Worm (Caenorhabditis elegans) whole organism, young adult: ENCODE measurements around the gene chil-14.

Experiments used
- B0019.2 ChIP-seq: fragments of 200-800 bp; sonication (Bioruptor generic); conservative IDR thresholded peaks from 2 replicates; pipeline ENCODE4 v1.3.6; 2022; ENCODE audit warnings: missing genetic modification reagents, missing genetic modification characterization, missing compliant biosample characterization
- B0035.1 ChIP-seq: sonication (generic microtip); optimal IDR thresholded peaks from 2 replicates; lab custom pipeline; 2016; ENCODE audit warnings: missing genetic modification characterization, mild to moderate bottlenecking, missing compliant biosample characterization, missing genotype, missing genetic modification reagents
- B0336.3 ChIP-seq: fragments of 200-800 bp; sonication (Bioruptor generic); IDR thresholded peaks from 2 replicates; pipeline ENCODE4 v1.3.6; 2022; ENCODE audit warnings: missing genetic modification characterization, missing compliant biosample characterization
- F10E7.11 ChIP-seq: sonication (generic microtip); optimal IDR thresholded peaks from 2 replicates; lab custom pipeline; 2017; ENCODE audit warnings: mild to moderate bottlenecking, missing genetic modification characterization, moderate library complexity, missing compliant biosample characterization
- F33H1.4 ChIP-seq: fragments of 200-800 bp; sonication (Bioruptor generic); IDR thresholded peaks from 2 replicates; pipeline ENCODE4 v1.3.6; 2022; ENCODE audit warnings: missing genetic modification reagents, missing genetic modification characterization, missing compliant biosample characterization
- F49E8.2 ChIP-seq: sonication (generic microtip); optimal IDR thresholded peaks from 3 replicates; lab custom pipeline; 2017; ENCODE audit warnings: missing genetic modification characterization, mild to moderate bottlenecking, missing compliant biosample characterization, antibody characterized with exemption, moderate library complexity; ENCODE audit not compliant: insufficient read depth
- F52B5.7 ChIP-seq: sonication (generic microtip); optimal IDR thresholded peaks from 2 replicates; lab custom pipeline; 2016; ENCODE audit warnings: mild to moderate bottlenecking, missing genetic modification characterization, missing compliant biosample characterization
- Y56A3A.18 ChIP-seq: fragments of 200-800 bp; sonication (Bioruptor generic); IDR thresholded peaks from 2 replicates; pipeline ENCODE4 v1.3.6; 2022; ENCODE audit warnings: missing genetic modification reagents, missing genetic modification characterization, missing compliant biosample characterization
- Y67H2A.10 ChIP-seq: fragments of 200-800 bp; sonication (Bioruptor generic); conservative IDR thresholded peaks from 2 replicates; pipeline ENCODE4 v1.3.6; 2022; ENCODE audit warnings: missing genetic modification reagents, missing genetic modification characterization, missing compliant biosample characterization
- Y79H2A.3 ChIP-seq: fragments of 200-800 bp; sonication (Bioruptor generic); conservative IDR thresholded peaks from 2 replicates; pipeline ENCODE4 v1.3.6; 2022; ENCODE audit warnings: missing genetic modification reagents, missing genetic modification characterization, missing compliant biosample characterization
- Y95B8A.8 ChIP-seq: fragments of 200-800 bp; sonication (Bioruptor generic); IDR thresholded peaks from 2 replicates; pipeline ENCODE4 v1.3.6; 2022; ENCODE audit warnings: missing genetic modification reagents, missing genetic modification characterization, missing compliant biosample characterization
- bed-1 ChIP-seq: fragments of 200-800 bp; sonication (Bioruptor generic); IDR thresholded peaks from 2 replicates; pipeline ENCODE4 v1.3.6; 2022; ENCODE audit warnings: missing genetic modification reagents, missing genetic modification characterization, missing compliant biosample characterization
- ceh-79 ChIP-seq: sonication (generic microtip); optimal IDR thresholded peaks from 2 replicates; lab custom pipeline; 2017; ENCODE audit warnings: mild to moderate bottlenecking, missing genetic modification characterization, missing compliant biosample characterization
- ceh-91 ChIP-seq: fragments of 200-800 bp; sonication (Bioruptor generic); IDR thresholded peaks from 2 replicates; pipeline ENCODE4 v1.3.6; 2022; ENCODE audit warnings: missing genetic modification reagents, missing genetic modification characterization, missing compliant biosample characterization
- chd-7 ChIP-seq: sonication (generic microtip); optimal IDR thresholded peaks from 2 replicates; lab custom pipeline; 2016; ENCODE audit warnings: mild to moderate bottlenecking, missing genetic modification characterization, moderate library complexity, missing compliant biosample characterization
- die-1 ChIP-seq: sonication (generic microtip); optimal IDR thresholded peaks from 2 replicates; lab custom pipeline; 2016; ENCODE audit warnings: missing genotype, mild to moderate bottlenecking, missing genetic modification characterization, missing compliant biosample characterization
- efl-1 ChIP-seq: fragments of 150-350 bp; optimal IDR thresholded peaks from 2 replicates; lab custom pipeline; 2014; ENCODE audit warnings: missing biosample characterization, missing genetic modification reagents, missing genetic modification characterization
- egrh-3 ChIP-seq: fragments of 200-800 bp; sonication (Bioruptor generic); IDR thresholded peaks from 2 replicates; pipeline ENCODE4 v1.3.6; 2022; ENCODE audit warnings: missing genetic modification reagents, missing genetic modification characterization, missing compliant biosample characterization
- ets-4 ChIP-seq: fragments of 200-800 bp; sonication (Bioruptor generic); optimal IDR thresholded peaks from 2 replicates; lab custom pipeline; 2018; ENCODE audit warnings: mild to moderate bottlenecking, missing genetic modification characterization, missing compliant biosample characterization
- him-1 ChIP-seq: sonication (generic microtip); optimal IDR thresholded peaks from 2 replicates; lab custom pipeline; 2016; ENCODE audit warnings: missing genotype, missing genetic modification reagents, missing genetic modification characterization, missing compliant biosample characterization
- hlh-12 ChIP-seq: sonication (generic microtip); optimal IDR thresholded peaks from 2 replicates; lab custom pipeline; 2016; ENCODE audit warnings: missing genetic modification characterization, missing compliant biosample characterization
- hmg-1.2 ChIP-seq: fragments of 200-800 bp; sonication (Bioruptor generic); IDR thresholded peaks from 2 replicates; pipeline ENCODE4 v1.3.6; 2022; ENCODE audit warnings: missing genetic modification reagents, missing genetic modification characterization, missing compliant biosample characterization
- let-526 ChIP-seq: fragments of 200-800 bp; sonication (Bioruptor generic); IDR thresholded peaks from 2 replicates; pipeline ENCODE4 v1.3.6; 2022; ENCODE audit warnings: missing genetic modification reagents, missing genetic modification characterization, missing compliant biosample characterization
- lin-26 ChIP-seq: fragments of 200-800 bp; sonication (Bioruptor generic); IDR thresholded peaks from 2 replicates; pipeline ENCODE4 v1.3.6; 2022; ENCODE audit warnings: missing genetic modification reagents, missing genetic modification characterization, missing compliant biosample characterization
- lin-40 ChIP-seq: sonication (generic microtip); optimal IDR thresholded peaks from 2 replicates; lab custom pipeline; 2016; ENCODE audit warnings: missing genetic modification characterization, mild to moderate bottlenecking, missing compliant biosample characterization, missing genotype, missing genetic modification reagents
- lsl-1 ChIP-seq: fragments of 200-800 bp; sonication (Bioruptor generic); optimal IDR thresholded peaks from 2 replicates; lab custom pipeline; 2018; ENCODE audit warnings: mild to moderate bottlenecking, missing genetic modification characterization, moderate library complexity, missing compliant biosample characterization
- madf-10 ChIP-seq: sonication (generic microtip); optimal IDR thresholded peaks from 2 replicates; lab custom pipeline; 2016; ENCODE audit warnings: mild to moderate bottlenecking, missing genetic modification characterization, missing compliant biosample characterization
- madf-6 ChIP-seq: fragments of 200-800 bp; sonication (Bioruptor generic); IDR thresholded peaks from 2 replicates; pipeline ENCODE4 v1.3.6; 2022; ENCODE audit warnings: missing genetic modification reagents, missing genetic modification characterization, missing compliant biosample characterization
- mcd-1 ChIP-seq: fragments of 200-800 bp; sonication (Bioruptor generic); IDR thresholded peaks from 2 replicates; pipeline ENCODE4 v1.3.6; 2022; ENCODE audit warnings: missing genetic modification reagents, missing genetic modification characterization, missing compliant biosample characterization
- mes-4 ChIP-seq: sonication (generic microtip); optimal IDR thresholded peaks from 2 replicates; lab custom pipeline; 2016; ENCODE audit warnings: missing genotype, missing genetic modification characterization, missing compliant biosample characterization
- mxl-1 ChIP-seq: sonication (generic microtip); optimal IDR thresholded peaks from 2 replicates; lab custom pipeline; 2016; ENCODE audit warnings: missing genetic modification characterization, missing compliant biosample characterization
- nfya-1 ChIP-seq: sonication (generic microtip); optimal IDR thresholded peaks from 2 replicates; lab custom pipeline; 2017; ENCODE audit warnings: antibody characterized with exemption, missing compliant biosample characterization, missing genetic modification characterization, borderline replicate concordance; ENCODE audit not compliant: insufficient read depth
- rcor-1 ChIP-seq: fragments of 200-800 bp; sonication (Bioruptor generic); IDR thresholded peaks from 2 replicates; pipeline ENCODE4 v1.3.6; 2022; ENCODE audit warnings: missing genetic modification reagents, missing genetic modification characterization, missing compliant biosample characterization
- sdz-38 ChIP-seq: sonication (generic microtip); optimal IDR thresholded peaks from 2 replicates; lab custom pipeline; 2016; ENCODE audit warnings: missing genotype, missing genetic modification characterization, missing compliant biosample characterization
- snpc-3.4 ChIP-seq: sonication (generic microtip); optimal IDR thresholded peaks from 2 replicates; lab custom pipeline; 2017; ENCODE audit warnings: missing genetic modification characterization, mild to moderate bottlenecking, missing compliant biosample characterization, antibody characterized with exemption, moderate library complexity, missing genotype, missing genetic modification reagents
- somi-1 ChIP-seq: fragments of 200-800 bp; sonication (Bioruptor generic); optimal IDR thresholded peaks from 2 replicates; lab custom pipeline; 2018; ENCODE audit warnings: mild to moderate bottlenecking, missing genetic modification characterization, missing compliant biosample characterization
- sptf-2 ChIP-seq: fragments of 200-800 bp; sonication (Bioruptor generic); optimal IDR thresholded peaks from 2 replicates; lab custom pipeline; 2018; ENCODE audit warnings: mild to moderate bottlenecking, missing genetic modification characterization, missing compliant biosample characterization
- unc-130 ChIP-seq: sonication (generic microtip); optimal IDR thresholded peaks from 2 replicates; lab custom pipeline; 2016; ENCODE audit warnings: missing genetic modification reagents, missing genetic modification characterization, missing compliant biosample characterization
- unc-62 ChIP-seq: fragments of 150-350 bp; optimal IDR thresholded peaks from 2 replicates; lab custom pipeline; 2014; ENCODE audit warnings: missing biosample characterization, missing genetic modification reagents, missing genetic modification characterization
- xnd-1 ChIP-seq: sonication (generic microtip); optimal IDR thresholded peaks from 2 replicates; lab custom pipeline; 2016; ENCODE audit warnings: missing genotype, missing genetic modification reagents, missing genetic modification characterization, missing compliant biosample characterization
- zfh-2 ChIP-seq: fragments of 200-800 bp; sonication (Bioruptor generic); conservative IDR thresholded peaks from 2 replicates; pipeline ENCODE4 v1.3.6; 2022; ENCODE audit warnings: missing genetic modification reagents, missing genetic modification characterization, missing compliant biosample characterization
- ztf-28 ChIP-seq: fragments of 200-800 bp; sonication (Bioruptor generic); IDR thresholded peaks from 2 replicates; pipeline ENCODE4 v1.3.6; 2022; ENCODE audit warnings: missing genetic modification reagents, missing genetic modification characterization, missing compliant biosample characterization
- ztf-3 ChIP-seq: fragments of 200-800 bp; sonication (Bioruptor generic); optimal IDR thresholded peaks from 2 replicates; lab custom pipeline; 2018; ENCODE audit warnings: mild to moderate bottlenecking, missing genetic modification characterization, missing compliant biosample characterization

The chil-14 gene

ce11 chrV:1476841-1477240 is 22.0 kb downstream of the chil-14 start:
- TF ChIP-seq ztf-3 (GFP tag; lab: Kevin White, UChicago) (no peak), mcd-1 (GFP tag; lab: Robert Waterston, UW) (0 out of 2 replicates have a peak, but pooled peaks have one; percentile 3), Y56A3A.18 (GFP tag; lab: Robert Waterston, UW) (no peak), Y95B8A.8 (GFP tag; lab: Robert Waterston, UW) (no peak), lsl-1 (GFP tag; lab: Kevin White, UChicago) (peak; percentile 77), madf-10 (tag; lab: Kevin White, UChicago) (no peak), egrh-3 (GFP tag; lab: Robert Waterston, UW) (no peak), sdz-38 (tag; lab: Kevin White, UChicago) (no peak), B0035.1 (no peak), sptf-2 (GFP tag; lab: Kevin White, UChicago) (no peak), lin-40 (tag; lab: Kevin White, UChicago) (no peak), bed-1 (GFP tag; lab: Robert Waterston, UW) (no peak), B0019.2 (GFP tag; lab: Robert Waterston, UW) (no peak), xnd-1 (peak; percentile 33), F33H1.4 (GFP tag; lab: Robert Waterston, UW) (peak; percentile 60), ets-4 (no peak), rcor-1 (0 out of 2 replicates have a peak, but pooled peaks have one; percentile 5), ceh-79 (tag; lab: Kevin White, UChicago) (no peak), lin-26 (GFP tag; lab: Robert Waterston, UW) (no peak), F10E7.11 (tag; lab: Kevin White, UChicago) (no peak), die-1 (no peak), B0336.3 (GFP tag; lab: Robert Waterston, UW) (no peak), unc-130 (no peak), snpc-3.4 (no peak), let-526 (GFP tag; lab: Robert Waterston, UW) (no peak), efl-1 (GFP tag; lab: Kevin White, UChicago) (no peak), mxl-1 (tag; lab: Kevin White, UChicago) (no peak), unc-62 (GFP tag; lab: Kevin White, UChicago) (no peak), hmg-1.2 (GFP tag; lab: Robert Waterston, UW) (no peak), ztf-28 (no peak), F52B5.7 (tag; lab: Kevin White, UChicago) (no peak), F49E8.2 (tag; lab: Kevin White, UChicago) (no peak), hlh-12 (no peak), him-1 (tag; lab: Kevin White, UChicago) (peak; percentile 1), nfya-1 (no peak), chd-7 (tag; lab: Kevin White, UChicago) (no peak), ceh-91 (GFP tag; lab: Robert Waterston, UW) (peak; percentile 42), zfh-2 (GFP tag; lab: Robert Waterston, UW) (no peak), somi-1 (GFP tag; lab: Kevin White, UChicago) (no peak), Y67H2A.10 (GFP tag; lab: Robert Waterston, UW) (no peak), madf-6 (GFP tag; lab: Robert Waterston, UW) (peak; percentile 26), Y79H2A.3 (no peak), mes-4 (tag; lab: Kevin White, UChicago) (no peak)
